Worm (Caenorhabditis elegans) whole organism, mixed stage, embryonic: ENCODE results near the gene daf-28.

ENCODE experiments used
- M03D4.4 ChIP-seq: sonication (generic microtip); optimal IDR thresholded peaks from 2 replicates; lab custom pipeline; 2017; ENCODE audit warnings: mild to moderate bottlenecking, missing genetic modification characterization, missing compliant biosample characterization
- bed-3 ChIP-seq: fragments of 200-800 bp; sonication (Bioruptor generic); optimal IDR thresholded peaks from 3 replicates; lab custom pipeline; 2018; ENCODE audit warnings: mild to moderate bottlenecking, missing genetic modification characterization, moderate library complexity, missing compliant biosample characterization
- blmp-1 ChIP-seq: fragments of 150-350 bp; optimal IDR thresholded peaks from 2 replicates; lab custom pipeline; 2014; ENCODE audit warnings: missing biosample characterization, missing genetic modification characterization
- ceh-39 ChIP-seq: fragments of 150-350 bp; optimal IDR thresholded peaks from 2 replicates; lab custom pipeline; 2014; ENCODE audit warnings: missing biosample characterization, missing genetic modification characterization
- ceh-43 ChIP-seq: fragments of 200-800 bp; sonication (Bioruptor generic); optimal IDR thresholded peaks from 2 replicates; lab custom pipeline; 2018; ENCODE audit warnings: mild to moderate bottlenecking, missing genetic modification characterization, moderate library complexity, missing compliant biosample characterization
- ceh-83 ChIP-seq: fragments of 200-800 bp; sonication (Bioruptor generic); optimal IDR thresholded peaks from 2 replicates; lab custom pipeline; 2018; ENCODE audit warnings: mild to moderate bottlenecking, missing genetic modification characterization, missing compliant biosample characterization
- ces-1 ChIP-seq: fragments of 150-350 bp; optimal IDR thresholded peaks from 2 replicates; lab custom pipeline; 2014; ENCODE audit warnings: missing biosample characterization, missing genetic modification reagents, missing genetic modification characterization
- cnd-1 ChIP-seq: fragments of 200-800 bp; sonication (Bioruptor generic); optimal IDR thresholded peaks from 2 replicates; lab custom pipeline; 2018; ENCODE audit warnings: mild to moderate bottlenecking, missing genetic modification characterization, missing compliant biosample characterization
- drap-1 ChIP-seq: fragments of 200-800 bp; sonication (Bioruptor generic); optimal IDR thresholded peaks from 3 replicates; lab custom pipeline; 2018; ENCODE audit warnings: mild to moderate bottlenecking, missing genetic modification characterization, missing compliant biosample characterization
- elt-1 ChIP-seq: sonication (generic microtip); optimal IDR thresholded peaks from 2 replicates; lab custom pipeline; 2017; ENCODE audit warnings: missing genetic modification characterization, mild to moderate bottlenecking, missing compliant biosample characterization, antibody characterized with exemption, moderate library complexity, borderline replicate concordance; ENCODE audit not compliant: insufficient read depth
- elt-3 ChIP-seq: fragments of 150-350 bp; optimal IDR thresholded peaks from 2 replicates; lab custom pipeline; 2014; ENCODE audit warnings: missing biosample characterization, missing genetic modification characterization
- hlh-1 ChIP-seq: fragments of 150-350 bp; optimal IDR thresholded peaks from 2 replicates; lab custom pipeline; 2014; ENCODE audit warnings: missing biosample characterization, missing genetic modification reagents, missing genetic modification characterization
- lin-13 ChIP-seq: fragments of 150-350 bp; optimal IDR thresholded peaks from 2 replicates; lab custom pipeline; 2014; ENCODE audit warnings: missing biosample characterization, missing genetic modification characterization
- lin-32 ChIP-seq: fragments of 200-800 bp; sonication (Bioruptor generic); optimal IDR thresholded peaks from 2 replicates; lab custom pipeline; 2018; ENCODE audit warnings: mild to moderate bottlenecking, missing genetic modification characterization, missing compliant biosample characterization
- lsy-2 ChIP-seq: fragments of 150-350 bp; optimal IDR thresholded peaks from 2 replicates; lab custom pipeline; 2014; ENCODE audit warnings: missing biosample characterization, missing genetic modification characterization
- mab-5 ChIP-seq: fragments of 150-350 bp; optimal IDR thresholded peaks from 2 replicates; lab custom pipeline; 2014; ENCODE audit warnings: missing biosample characterization, missing genetic modification characterization
- mls-2 ChIP-seq: sonication (generic microtip); optimal IDR thresholded peaks from 2 replicates; lab custom pipeline; 2016; ENCODE audit warnings: mild to moderate bottlenecking, missing genetic modification characterization, moderate library complexity, missing compliant biosample characterization
- nhr-12 ChIP-seq: fragments of 150-350 bp; optimal IDR thresholded peaks from 2 replicates; lab custom pipeline; 2014; ENCODE audit warnings: missing biosample characterization, missing genetic modification characterization
- nhr-2 ChIP-seq: fragments of 150-350 bp; optimal IDR thresholded peaks from 2 replicates; lab custom pipeline; 2014; ENCODE audit warnings: missing biosample characterization, missing genetic modification characterization
- nhr-237 ChIP-seq: fragments of 150-350 bp; optimal IDR thresholded peaks from 2 replicates; lab custom pipeline; 2014; ENCODE audit warnings: missing biosample characterization, missing genetic modification characterization
- nhr-28 ChIP-seq: fragments of 150-350 bp; optimal IDR thresholded peaks from 2 replicates; lab custom pipeline; 2014; ENCODE audit warnings: missing biosample characterization, missing genetic modification characterization
- nhr-76 ChIP-seq: sonication (generic microtip); optimal IDR thresholded peaks from 2 replicates; lab custom pipeline; 2017; ENCODE audit warnings: missing biosample characterization, missing genetic modification characterization
- pha-4 ChIP-seq: fragments of 150-350 bp; optimal IDR thresholded peaks from 2 replicates; lab custom pipeline; 2018; ENCODE audit warnings: missing biosample characterization, missing genetic modification reagents, missing genetic modification characterization
- sem-2 ChIP-seq: fragments of 200-800 bp; sonication (Bioruptor generic); optimal IDR thresholded peaks from 2 replicates; lab custom pipeline; 2018; ENCODE audit warnings: mild to moderate bottlenecking, missing genetic modification characterization, missing compliant biosample characterization
- snpc-4 ChIP-seq: fragments of 150-350 bp; optimal IDR thresholded peaks from 2 replicates; lab custom pipeline; 2014; ENCODE audit warnings: missing biosample characterization, missing genetic modification characterization
- tbx-8 ChIP-seq: fragments of 200-800 bp; sonication (Bioruptor generic); optimal IDR thresholded peaks from 2 replicates; lab custom pipeline; 2018; ENCODE audit warnings: mild to moderate bottlenecking, missing genetic modification characterization, moderate library complexity, missing compliant biosample characterization
- unc-120 ChIP-seq: sonication (generic microtip); optimal IDR thresholded peaks from 2 replicates; lab custom pipeline; 2017; ENCODE audit warnings: missing genetic modification characterization, missing compliant biosample characterization; ENCODE audit not compliant: poor library complexity, severe bottlenecking
- unc-39 ChIP-seq: fragments of 150-350 bp; optimal IDR thresholded peaks from 2 replicates; lab custom pipeline; 2014; ENCODE audit warnings: missing biosample characterization, missing genetic modification characterization
- unc-62 ChIP-seq: fragments of 150-350 bp; optimal IDR thresholded peaks from 2 replicates; lab custom pipeline; 2014; ENCODE audit warnings: missing biosample characterization, missing genetic modification reagents, missing genetic modification characterization
- zip-8 ChIP-seq: fragments of 150-350 bp; optimal IDR thresholded peaks from 2 replicates; lab custom pipeline; 2014; ENCODE audit warnings: missing biosample characterization, missing genetic modification characterization
- ztf-11 ChIP-seq: fragments of 150-350 bp; optimal IDR thresholded peaks from 2 replicates; lab custom pipeline; 2014; ENCODE audit warnings: missing biosample characterization, missing genetic modification characterization

Gene daf-28

ce11 chrV:19845927-19846845 lies 31.3 kb downstream of the daf-28 start, which contains the start of gene Y116F11B.6:
Y116F11B.6 (minus strand) TSS chrV:19845977.
- no peak for TF ChIP-seq ces-1 (GFP tag; lab: Kevin White, UChicago)
- TF ChIP-seq lsy-2 (tag; lab: Kevin White, UChicago), result no peak
- TF ChIP-seq elt-3 (tag; lab: Kevin White, UChicago), result no peak
- TF ChIP-seq pha-4, result no peak
- TF ChIP-seq nhr-237 (tag; lab: Kevin White, UChicago), result no peak
- TF ChIP-seq hlh-1 (tag; lab: Kevin White, UChicago), result no peak
- no peak for TF ChIP-seq ceh-43
- TF ChIP-seq sem-2 (GFP tag; lab: Kevin White, UChicago), result no peak
- TF ChIP-seq ztf-11 (tag; lab: Kevin White, UChicago), result no peak
- TF ChIP-seq ceh-39 (tag; lab: Kevin White, UChicago), result no peak
- TF ChIP-seq ceh-83 (GFP tag; lab: Kevin White, UChicago), result no peak
- no peak for TF ChIP-seq cnd-1
- no peak for TF ChIP-seq nhr-76 (tag; lab: Kevin White, UChicago)
- no peak for TF ChIP-seq lin-32
- TF ChIP-seq snpc-4 (tag; lab: Kevin White, UChicago), result no peak

ce11 chrV:19848014-19848413 lies 33.1 kb downstream of the daf-28 start, which contains the start of gene Y116F11B.7:
Y116F11B.7 (plus strand) TSS chrV:19848314.
- TF ChIP-seq elt-3 (tag; lab: Kevin White, UChicago), result no peak
- no peak for TF ChIP-seq cnd-1
- TF ChIP-seq bed-3 (GFP tag; lab: Kevin White, UChicago), result no peak
- no peak for TF ChIP-seq lin-32
- TF ChIP-seq nhr-237 (tag; lab: Kevin White, UChicago), result no peak
- TF ChIP-seq tbx-8, result no peak
- no peak for TF ChIP-seq mab-5 (tag; lab: Kevin White, UChicago)
- TF ChIP-seq unc-39 (tag; lab: Kevin White, UChicago), result no peak
- TF ChIP-seq ceh-83 (GFP tag; lab: Kevin White, UChicago), result no peak
- TF ChIP-seq unc-62 (GFP tag; lab: Kevin White, UChicago), result no peak
- TF ChIP-seq elt-1 (tag; lab: Kevin White, UChicago), result no peak
- TF ChIP-seq nhr-2, result no peak
- no peak for TF ChIP-seq ztf-11 (tag; lab: Kevin White, UChicago)
- no peak for TF ChIP-seq lsy-2 (tag; lab: Kevin White, UChicago)
- TF ChIP-seq ces-1 (GFP tag; lab: Kevin White, UChicago), result no peak
- no peak for TF ChIP-seq nhr-28
- TF ChIP-seq unc-120 (tag; lab: Kevin White, UChicago), result no peak
- no peak for TF ChIP-seq mls-2 (tag; lab: Kevin White, UChicago)
- TF ChIP-seq nhr-76 (tag; lab: Kevin White, UChicago), result no peak
- TF ChIP-seq zip-8, result no peak

ce11 chrV:19853610-19854009 lies 38.7 kb downstream of the daf-28 start:
- TF ChIP-seq zip-8 (peak; percentile 95), nhr-237 (tag; lab: Kevin White, UChicago) (no peak), bed-3 (GFP tag; lab: Kevin White, UChicago) (no peak), lin-32 (no peak), cnd-1 (no peak), snpc-4 (tag; lab: Kevin White, UChicago) (no peak)

- TF ChIP-seq lin-13 (tag; lab: Kevin White, UChicago) (no peak), unc-120 (tag; lab: Kevin White, UChicago) (no peak), ces-1 (GFP tag; lab: Kevin White, UChicago) (no peak), ceh-83 (GFP tag; lab: Kevin White, UChicago) (no peak), elt-3 (tag; lab: Kevin White, UChicago) (no peak)
These were observed 41.4 kb downstream of the daf-28 start for ce11 chrV:19856335-19856734.

- no peak for TF ChIP-seq mab-5 (tag; lab: Kevin White, UChicago)
- no peak for TF ChIP-seq mls-2 (tag; lab: Kevin White, UChicago)
- no peak for TF ChIP-seq unc-62 (GFP tag; lab: Kevin White, UChicago)
- TF ChIP-seq hlh-1 (tag; lab: Kevin White, UChicago), result no peak
- no peak for TF ChIP-seq M03D4.4 (tag; lab: Kevin White, UChicago)
- TF ChIP-seq elt-3 (tag; lab: Kevin White, UChicago), result no peak
- no peak for TF ChIP-seq ceh-83 (GFP tag; lab: Kevin White, UChicago)
- no peak for TF ChIP-seq zip-8
- no peak for TF ChIP-seq unc-120 (tag; lab: Kevin White, UChicago)
- no peak for TF ChIP-seq ceh-43
- TF ChIP-seq ztf-11 (tag; lab: Kevin White, UChicago), result no peak
- no peak for TF ChIP-seq drap-1 (GFP tag; lab: Kevin White, UChicago)
- TF ChIP-seq nhr-28, result no peak
- TF ChIP-seq sem-2 (GFP tag; lab: Kevin White, UChicago), result no peak
- TF ChIP-seq blmp-1, result no peak
- TF ChIP-seq ces-1 (GFP tag; lab: Kevin White, UChicago), result no peak
- no peak for TF ChIP-seq nhr-12 (tag; lab: Kevin White, UChicago)
- no peak for TF ChIP-seq nhr-76 (tag; lab: Kevin White, UChicago)
- no peak for TF ChIP-seq snpc-4 (tag; lab: Kevin White, UChicago)
These were observed 42.0 kb downstream of the daf-28 start for ce11 chrV:19856933-19857332.
